Fruit fly (Drosophila melanogaster): Measurements from ENCODE around the gene PyK.

PyK gene

DNA sequence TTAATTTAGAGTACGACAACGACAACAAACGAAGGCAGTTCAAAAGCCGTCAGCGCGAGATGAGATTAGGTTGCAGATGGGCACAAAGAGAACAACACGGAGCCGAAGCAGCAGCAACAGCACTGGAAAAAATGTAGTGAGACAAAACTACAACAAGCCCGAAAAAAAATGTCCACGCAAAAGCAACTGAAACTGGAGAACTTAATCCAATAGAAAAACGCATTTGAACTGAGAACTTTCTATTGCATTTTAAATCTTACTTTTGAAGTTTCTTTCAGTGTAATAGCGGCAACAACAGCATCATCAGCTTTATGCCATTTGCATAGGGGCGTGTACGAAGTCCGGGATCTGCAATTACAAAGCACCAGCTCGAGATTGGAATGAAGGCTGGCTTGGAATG lies 27.8 kb upstream of the PyK start:
- TF ChIP-seq fkh (GFP tag; optimal IDR thresholded peaks at IDR 0.05), result no peak
- peak; percentile 59 for TF ChIP-seq Smox (GFP tag; optimal IDR thresholded peaks at IDR 0.05)
- no peak for TF ChIP-seq Blimp-1 (GFP tag; optimal IDR thresholded peaks at IDR 0.05)
- peak; percentile 61 for TF ChIP-seq lz (GFP tag; optimal IDR thresholded peaks at IDR 0.05)
- peak; percentile 74 for TF ChIP-seq CG3919 (GFP tag; optimal IDR thresholded peaks at IDR 0.05)
- peak; percentile 68 for TF ChIP-seq Ets96B (tag; optimal IDR thresholded peaks at IDR 0.05)
- peak; percentile 68 for TF ChIP-seq cyc (GFP tag; optimal IDR thresholded peaks at IDR 0.05)
- peak; percentile 61 for TF ChIP-seq CG9139 (GFP tag; optimal IDR thresholded peaks at IDR 0.05)
- TF ChIP-seq CG8319 (GFP tag; optimal IDR thresholded peaks at IDR 0.05), result peak; percentile 52
- peak; percentile 79 for TF ChIP-seq CG6163 (GFP tag; IDR thresholded peaks at IDR 0.05)
- TF ChIP-seq dsx (GFP tag; optimal IDR thresholded peaks at IDR 0.05; ENCODE audit: poor library complexity, severe bottlenecking), result peak; percentile 68
- peak; percentile 11 for TF ChIP-seq CG6854 (GFP tag; optimal IDR thresholded peaks at IDR 0.05)
- TF ChIP-seq eg (GFP tag; IDR thresholded peaks at IDR 0.05), result peak; percentile 56; the same call in 2 of the 3 replicates
- TF ChIP-seq CG6792 (GFP tag; optimal IDR thresholded peaks at IDR 0.05), result peak; percentile 63
- TF ChIP-seq CG11902 (GFP tag; optimal IDR thresholded peaks at IDR 0.05), result peak; percentile 40
- peak; percentile 68 for TF ChIP-seq Eip75B (GFP tag; optimal IDR thresholded peaks at IDR 0.05)
- TF ChIP-seq CG32006 (GFP tag; optimal IDR thresholded peaks at IDR 0.05), result peak; percentile 56
- peak; percentile 39 for TF ChIP-seq Ets21C (GFP tag; optimal IDR thresholded peaks at IDR 0.05)
- TF ChIP-seq CG31627 (GFP tag; optimal IDR thresholded peaks at IDR 0.05), result peak; percentile 63
- TF ChIP-seq CG3032 (tag; optimal IDR thresholded peaks at IDR 0.05), result no peak
- peak; percentile 71 for TF ChIP-seq fd59A (GFP tag; optimal IDR thresholded peaks at IDR 0.05)
- peak; percentile 68 for TF ChIP-seq topi (GFP tag; optimal IDR thresholded peaks at IDR 0.05)
- no peak for TF ChIP-seq CG11294 (GFP tag; IDR thresholded peaks at IDR 0.05)
- TF ChIP-seq Sox14 (GFP tag; optimal IDR thresholded peaks at IDR 0.05), result peak; percentile 59
- TF ChIP-seq Gug (GFP tag; IDR thresholded peaks at IDR 0.05), result 0 out of 2 replicates have a peak, but pooled peaks have one; percentile 12
- TF ChIP-seq CG1621 (tag; optimal IDR thresholded peaks at IDR 0.05), result peak; percentile 58
- TF ChIP-seq salr (GFP tag; optimal IDR thresholded peaks at IDR 0.05), result peak; percentile 29 to 65
- TF ChIP-seq ss (GFP tag; optimal IDR thresholded peaks at IDR 0.05), result peak in 1 of 2 experiments; percentile 70
- peak; percentile 58 for TF ChIP-seq CG7368 (GFP tag; optimal IDR thresholded peaks at IDR 0.05)
- TF ChIP-seq Lpt (GFP tag; optimal IDR thresholded peaks at IDR 0.05), result peak; percentile 26
- peak; percentile 25 for TF ChIP-seq CG16779 (tag; optimal IDR thresholded peaks at IDR 0.05)
- peak; percentile 5 for TF ChIP-seq fd85E (GFP tag; optimal IDR thresholded peaks at IDR 0.05)
- TF ChIP-seq esn (GFP tag; optimal IDR thresholded peaks at IDR 0.05), result peak; percentile 59
- peak; percentile 34 for TF ChIP-seq CG11762 (GFP tag; optimal IDR thresholded peaks at IDR 0.05; ENCODE audit: insufficient read depth)
- no peak for TF ChIP-seq Eip93F (GFP tag; optimal IDR thresholded peaks at IDR 0.05)
- peak; percentile 90 for TF ChIP-seq Eip78C (GFP tag)
- TF ChIP-seq spab (GFP tag; optimal IDR thresholded peaks at IDR 0.05), result peak; percentile 73
- peak; percentile 48 for TF ChIP-seq CG8632 (GFP tag; optimal IDR thresholded peaks at IDR 0.05)
- TF ChIP-seq net (GFP tag; optimal IDR thresholded peaks at IDR 0.05), result peak; percentile 65
- peak; percentile 62 for TF ChIP-seq Hr39 (GFP tag; optimal IDR thresholded peaks at IDR 0.05)
- no peak for TF ChIP-seq dac (GFP tag; optimal IDR thresholded peaks at IDR 0.05)
- peak; percentile 54 for TF ChIP-seq Sox15 (GFP tag; optimal IDR thresholded peaks at IDR 0.05)
- TF ChIP-seq vri (GFP tag; optimal IDR thresholded peaks at IDR 0.05), result peak; percentile 30
- peak; percentile 64 for TF ChIP-seq pdm3 (GFP tag; optimal IDR thresholded peaks at IDR 0.05)
- TF ChIP-seq svp (GFP tag), result peak; percentile 81
- TF ChIP-seq CG10669 (GFP tag; optimal IDR thresholded peaks at IDR 0.05), result peak; percentile 72
- TF ChIP-seq Hr4 (GFP tag; optimal IDR thresholded peaks at IDR 0.05), result peak; percentile 48
- peak; percentile 66 for TF ChIP-seq Met (GFP tag; optimal IDR thresholded peaks at IDR 0.05)
- peak; percentile 27 for TF ChIP-seq CG6276 (GFP tag; optimal IDR thresholded peaks at IDR 0.05)
- TF ChIP-seq CG8119 (GFP tag; IDR thresholded peaks at IDR 0.05), result peak; percentile 51; the same call in 1 of the 3 replicates
- peak; percentile 57 for TF ChIP-seq Sox102F (GFP tag; optimal IDR thresholded peaks at IDR 0.05)
- TF ChIP-seq CG6808 (GFP tag; optimal IDR thresholded peaks at IDR 0.05), result peak; percentile 63
